Fruit fly (Drosophila melanogaster) whole organism, embryonic: ENCODE data around the gene CG10347.
A peak's percentile ranks its signal among the peaks of the same experiment; 100 is the strongest.

ENCODE experiments used
- CG10979 ChIP-seq: fragments of 200-800 bp; sonication (Bioruptor generic); optimal IDR thresholded peaks from 2 replicates; lab custom pipeline; 2018; ENCODE audit warnings: missing biosample characterization, mild to moderate bottlenecking, missing genetic modification characterization, moderate library complexity
- CG14441 ChIP-seq: fragments of 200-800 bp; sonication (Bioruptor generic); IDR thresholded peaks from 2 replicates; pipeline ENCODE4 v1.3.6; 2022; ENCODE audit warnings: missing biosample characterization, missing genetic modification characterization
- CG14860 ChIP-seq: fragments of 200-800 bp; sonication (Bioruptor generic); IDR thresholded peaks from 3 replicates; pipeline ENCODE4 v1.3.6; 2022; ENCODE audit warnings: missing biosample characterization, missing genetic modification characterization; ENCODE audit not compliant: partially characterized antibody
- CG17912 ChIP-seq: fragments of 200-800 bp; sonication (Bioruptor generic); optimal IDR thresholded peaks from 2 replicates; lab custom pipeline; 2018; ENCODE audit warnings: missing biosample characterization, mild to moderate bottlenecking, missing genetic modification characterization
- CG2116 ChIP-seq: fragments of 200-800 bp; sonication (Bioruptor generic); optimal IDR thresholded peaks from 3 replicates; lab custom pipeline; 2018; ENCODE audit warnings: missing biosample characterization, mild to moderate bottlenecking, missing genetic modification characterization
- CG2678 ChIP-seq: fragments of 200-800 bp; sonication (Bioruptor generic); optimal IDR thresholded peaks from 3 replicates; lab custom pipeline; 2019; ENCODE audit warnings: missing biosample characterization, mild to moderate bottlenecking, missing genetic modification characterization, moderate library complexity
- CG32767 ChIP-seq: fragments of 200-800 bp; sonication (Bioruptor generic); IDR thresholded peaks from 2 replicates; pipeline ENCODE4 v1.3.6; 2022; ENCODE audit warnings: missing biosample characterization, missing genetic modification characterization
- CG3726 ChIP-seq: fragments of 200-800 bp; sonication (Bioruptor generic); IDR thresholded peaks from 3 replicates; pipeline ENCODE4, ENCODE4 v1.3.6; 2022; ENCODE audit warnings: missing biosample characterization, missing genetic modification characterization
- CG3838 ChIP-seq: fragments of 200-800 bp; sonication (Bioruptor generic); optimal IDR thresholded peaks from 3 replicates; lab custom pipeline; 2016; ENCODE audit warnings: missing biosample characterization, missing genetic modification characterization
- CG4820 ChIP-seq: fragments of 200-800 bp; sonication (Bioruptor generic); optimal IDR thresholded peaks from 3 replicates; lab custom pipeline; 2016; ENCODE audit warnings: missing biosample characterization, missing genetic modification characterization
- CG9609 ChIP-seq: fragments of 200-800 bp; sonication (Bioruptor generic); optimal IDR thresholded peaks from 3 replicates; lab custom pipeline; 2016; ENCODE audit warnings: missing biosample characterization, missing genetic modification characterization
- CG9797 ChIP-seq: fragments of 200-800 bp; sonication (Bioruptor generic); optimal IDR thresholded peaks from 3 replicates; lab custom pipeline; 2018; ENCODE audit warnings: missing biosample characterization, mild to moderate bottlenecking, missing genetic modification characterization
- Dad ChIP-seq: fragments of 200-800 bp; sonication (Bioruptor generic); optimal IDR thresholded peaks from 3 replicates; lab custom pipeline; 2016; ENCODE audit warnings: missing biosample characterization, missing genetic modification characterization
- Deaf1 ChIP-seq: fragments of 200-800 bp; optimal IDR thresholded peaks from 3 replicates; lab custom pipeline; 2019; ENCODE audit warnings: missing biosample characterization, mild to moderate bottlenecking, missing genetic modification characterization, moderate library complexity
- Dip3 ChIP-seq: fragments of 200-800 bp; sonication (Bioruptor generic); optimal IDR thresholded peaks from 3 replicates; lab custom pipeline; 2016; ENCODE audit warnings: missing biosample characterization, missing genetic modification characterization
- Dp ChIP-seq: fragments of 200-800 bp; sonication (Bioruptor generic); optimal IDR thresholded peaks from 2 replicates; lab custom pipeline; 2018; ENCODE audit warnings: missing biosample characterization, mild to moderate bottlenecking, missing genetic modification characterization, moderate library complexity
- Dref ChIP-seq: fragments of 200-800 bp; sonication (Bioruptor generic); IDR thresholded peaks from 2 replicates; pipeline ENCODE4 v1.3.6; 2022; ENCODE audit warnings: missing biosample characterization, missing genetic modification characterization
- Drgx ChIP-seq: fragments of 200-800 bp; sonication (Bioruptor generic); IDR thresholded peaks from 2 replicates; pipeline ENCODE4 v1.3.6; 2022; ENCODE audit warnings: missing biosample characterization, missing genetic modification characterization
- Ets97D ChIP-seq: fragments of 200-800 bp; sonication (Bioruptor generic); optimal IDR thresholded peaks from 3 replicates; lab custom pipeline; 2016; ENCODE audit warnings: missing biosample characterization, missing genetic modification characterization
- Fer1 ChIP-seq: fragments of 200-800 bp; sonication (Bioruptor generic); optimal IDR thresholded peaks from 2 replicates; lab custom pipeline; 2017; ENCODE audit warnings: missing biosample characterization, mild to moderate bottlenecking, missing genetic modification characterization
- HHEX ChIP-seq: fragments of 200-800 bp; sonication (Bioruptor generic); optimal IDR thresholded peaks from 3 replicates; lab custom pipeline; 2017; ENCODE audit warnings: missing biosample characterization, mild to moderate bottlenecking, missing genetic modification characterization, missing genetic modification reagents
- Hand ChIP-seq: fragments of 200-800 bp; sonication (Bioruptor generic); optimal IDR thresholded peaks from 2 replicates; lab custom pipeline; 2017; ENCODE audit warnings: mild to moderate bottlenecking, missing biosample characterization, missing genetic modification reagents, missing genetic modification characterization
- Hmr ChIP-seq: fragments of 200-800 bp; sonication (Bioruptor generic); optimal IDR thresholded peaks from 3 replicates; lab custom pipeline; 2017; ENCODE audit warnings: mild to moderate bottlenecking, missing biosample characterization, missing genetic modification reagents, missing genetic modification characterization
- Jarid2 ChIP-seq: fragments of 200-800 bp; sonication (Bioruptor generic); optimal IDR thresholded peaks from 3 replicates; lab custom pipeline; 2017; ENCODE audit warnings: mild to moderate bottlenecking, missing biosample characterization, missing genetic modification reagents, missing genetic modification characterization
- Mrtf ChIP-seq: fragments of 200-800 bp; sonication (Bioruptor generic); IDR thresholded peaks from 3 replicates; pipeline ENCODE4 v1.3.6; 2022; ENCODE audit warnings: missing biosample characterization, missing genetic modification characterization
- NFAT ChIP-seq: fragments of 200-800 bp; sonication (Bioruptor generic); IDR thresholded peaks from 2 replicates; pipeline ENCODE4 v1.3.6; 2022; ENCODE audit warnings: missing biosample characterization, missing genetic modification characterization
- Nf-YC ChIP-seq: fragments of 200-800 bp; optimal IDR thresholded peaks from 3 replicates; lab custom pipeline; 2019; ENCODE audit warnings: missing biosample characterization, mild to moderate bottlenecking, missing genetic modification characterization, moderate library complexity
- Sry-δ ChIP-seq: fragments of 200-800 bp; sonication (Bioruptor generic); optimal IDR thresholded peaks from 2 replicates; lab custom pipeline; 2016; ENCODE audit warnings: missing biosample characterization, missing genetic modification characterization
- Trl ChIP-seq, 3 experiments: fragments of >200 bp in 2 of 3; fragments of 200-800 bp in 1 of 3; sonication (Bioruptor generic) in 1 of 3; optimal IDR thresholded peaks; 2 replicates in 1 of 3; 3 replicates in 2 of 3; lab custom pipeline; 2016 to 2017; ENCODE audit warnings: missing biosample characterization in 1 of 3, missing genetic modification characterization in 1 of 3
- bab2 ChIP-seq: fragments of 200-800 bp; sonication (Bioruptor generic); optimal IDR thresholded peaks from 2 replicates; lab custom pipeline; 2016; ENCODE audit warnings: missing biosample characterization, missing genetic modification characterization
- bbx ChIP-seq: fragments of 200-800 bp; sonication (Bioruptor generic); IDR thresholded peaks from 2 replicates; pipeline ENCODE4 v1.3.6; 2022; ENCODE audit warnings: missing biosample characterization, missing genetic modification characterization; ENCODE audit not compliant: partially characterized antibody
- chinmo ChIP-seq: fragments of 200-800 bp; sonication (Bioruptor generic); IDR thresholded peaks from 4 replicates; pipeline ENCODE4 v1.3.6; 2022; ENCODE audit warnings: missing biosample characterization, missing genetic modification characterization; ENCODE audit not compliant: partially characterized antibody
- dysf ChIP-seq: fragments of 200-800 bp; sonication (Bioruptor generic); IDR thresholded peaks from 3 replicates; pipeline ENCODE4 v1.3.6; 2022; ENCODE audit warnings: missing biosample characterization, missing genetic modification characterization
- ewg ChIP-seq: fragments of 200-800 bp; sonication (Bioruptor generic); optimal IDR thresholded peaks from 3 replicates; lab custom pipeline; 2017; ENCODE audit warnings: mild to moderate bottlenecking, missing biosample characterization, missing genetic modification reagents, missing genetic modification characterization
- gce ChIP-seq: fragments of 200-800 bp; sonication (Bioruptor generic); IDR thresholded peaks from 3 replicates; pipeline ENCODE4 v1.3.6; 2022; ENCODE audit warnings: missing biosample characterization, missing genetic modification characterization
- gro ChIP-seq: fragments of 200-800 bp; sonication (Bioruptor generic); optimal IDR thresholded peaks from 2 replicates; lab custom pipeline; 2016; ENCODE audit warnings: missing biosample characterization, missing genetic modification characterization
- jigr1 ChIP-seq: fragments of 200-800 bp; sonication (Bioruptor generic); IDR thresholded peaks from 3 replicates; pipeline ENCODE4 v1.3.6; 2022; ENCODE audit warnings: missing biosample characterization, missing genetic modification characterization
- kay ChIP-seq: fragments of 200-800 bp; sonication (Bioruptor generic); optimal IDR thresholded peaks from 2 replicates; lab custom pipeline; 2016; ENCODE audit warnings: missing biosample characterization, missing genetic modification characterization
- lilli ChIP-seq: fragments of 200-800 bp; sonication (Bioruptor generic); optimal IDR thresholded peaks from 3 replicates; lab custom pipeline; 2016; ENCODE audit warnings: missing biosample characterization, missing genetic modification characterization
- odd ChIP-seq: fragments of 200-800 bp; sonication (Bioruptor generic); optimal IDR thresholded peaks from 2 replicates; lab custom pipeline; 2017; ENCODE audit warnings: missing biosample characterization, mild to moderate bottlenecking, missing genetic modification characterization
- phol ChIP-seq: fragments of 200-800 bp; sonication (Bioruptor generic); optimal IDR thresholded peaks from 3 replicates; lab custom pipeline; 2018; ENCODE audit warnings: missing biosample characterization, mild to moderate bottlenecking, missing genetic modification characterization, moderate library complexity
- pnt ChIP-seq: fragments of 200-800 bp; sonication (Bioruptor generic); optimal IDR thresholded peaks from 3 replicates; lab custom pipeline; 2016; ENCODE audit warnings: missing biosample characterization, missing genetic modification characterization
- shn ChIP-seq: fragments of 200-800 bp; sonication (Bioruptor generic); optimal IDR thresholded peaks from 3 replicates; lab custom pipeline; 2016; ENCODE audit warnings: missing biosample characterization, missing genetic modification characterization
- slbo ChIP-seq: fragments of 200-800 bp; sonication (Bioruptor generic); IDR thresholded peaks from 2 replicates; pipeline ENCODE4 v1.3.6; 2022; ENCODE audit warnings: missing biosample characterization, missing genetic modification characterization
- ssp ChIP-seq: fragments of 200-800 bp; sonication (Bioruptor generic); IDR thresholded peaks from 2 replicates; pipeline ENCODE4 v1.3.6; 2022; ENCODE audit warnings: missing biosample characterization, missing genetic modification characterization
- tgo ChIP-seq: fragments of 200-800 bp; sonication (Bioruptor generic); IDR thresholded peaks from 3 replicates; pipeline ENCODE4 v1.3.6; 2022; ENCODE audit warnings: missing biosample characterization, missing genetic modification characterization
- tna ChIP-seq: fragments of 200-800 bp; sonication (Bioruptor generic); IDR thresholded peaks from 2 replicates; pipeline ENCODE4 v1.3.6; 2022; ENCODE audit warnings: missing biosample characterization, missing genetic modification characterization; ENCODE audit not compliant: partially characterized antibody
- trh ChIP-seq: fragments of 200-800 bp; sonication (Bioruptor generic); optimal IDR thresholded peaks from 2 replicates; lab custom pipeline; 2016; ENCODE audit warnings: missing biosample characterization, missing genetic modification characterization
- wdn ChIP-seq: fragments of 200-800 bp; sonication (Bioruptor generic); IDR thresholded peaks from 2 replicates; pipeline ENCODE4 v1.3.6; 2022; ENCODE audit warnings: missing biosample characterization, missing genetic modification characterization
- zen2 ChIP-seq: fragments of 200-800 bp; sonication (Bioruptor generic); IDR thresholded peaks from 3 replicates; pipeline ENCODE4 v1.3.6; 2022; ENCODE audit warnings: missing biosample characterization, missing genetic modification characterization; ENCODE audit not compliant: partially characterized antibody

CG10347 gene

DNA sequence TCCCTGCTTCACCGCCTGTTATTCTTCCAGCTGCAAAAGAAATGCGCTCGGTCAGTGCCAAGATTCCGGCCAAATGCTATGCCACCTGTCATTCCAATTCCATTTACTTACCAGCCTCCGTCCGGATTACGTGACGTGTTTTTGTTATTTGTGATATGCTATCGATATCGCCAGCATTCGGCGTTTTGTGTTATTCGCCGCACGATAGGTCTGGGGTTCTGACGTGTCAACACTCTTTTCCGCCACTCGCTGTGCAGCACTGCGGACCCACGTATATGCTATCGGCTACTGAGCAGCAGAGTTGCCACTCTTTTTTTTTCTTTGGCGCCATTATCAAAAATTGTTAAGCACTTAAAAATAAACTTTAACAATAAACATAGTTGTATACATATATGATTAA is 2.4 kb downstream of the CG10347 start, which contains the start of gene p24-1 (continued):
- TF ChIP-seq chinmo (GFP tag; lab: Robert Waterston, UW) (peak; percentile 90; the same call in 2 of the 4 replicates), Ets97D (GFP tag; lab: Kevin White, UChicago) (peak; percentile 89), zen2 (GFP tag; lab: Robert Waterston, UW) (peak; percentile 60; the same call in 1 of the 3 replicates), CG9797 (peak; percentile 53), Dip3 (GFP tag; lab: Kevin White, UChicago) (peak; percentile 42), CG2116 (peak; percentile 90), CG9609 (GFP tag; lab: Kevin White, UChicago) (peak; percentile 64), CG2678 (tag; lab: Kevin White, UChicago) (peak; percentile 20), ssp (GFP tag; lab: Robert Waterston, UW) (peak; percentile 23; the same call in 1 of the 2 replicates), Sry-δ (GFP tag; lab: Kevin White, UChicago) (peak; percentile 87), pnt (peak; percentile 8), slbo (peak; percentile 81), CG32767 (GFP tag; lab: Robert Waterston, UW) (no peak), Dad (GFP tag; lab: Kevin White, UChicago) (peak; percentile 52), CG14441 (GFP tag; lab: Robert Waterston, UW) (no peak), Deaf1 (tag; lab: Kevin White, UChicago) (peak; percentile 18), Nf-YC (tag; lab: Kevin White, UChicago) (peak; percentile 56), ewg (GFP tag; lab: Kevin White, UChicago) (no peak), dysf (peak; percentile 37; the same call in 2 of the 3 replicates), tgo (no peak; the same call in 2 of the 3 replicates), CG3838 (GFP tag; lab: Kevin White, UChicago) (no peak), tna (GFP tag; lab: Robert Waterston, UW) (peak; percentile 78), Drgx (GFP tag; lab: Robert Waterston, UW) (no peak), CG3726 (GFP tag; lab: Robert Waterston, UW) (no peak), CG4820 (GFP tag; lab: Kevin White, UChicago) (peak; percentile 13), Trl (optimal IDR thresholded peaks at IDR 0.05; lab: Kevin White, UChicago) (no peak), Trl (GFP tag; optimal IDR thresholded peaks at IDR 0.05; lab: Kevin White, UChicago) (peak; percentile 53), shn (GFP tag; lab: Kevin White, UChicago) (peak; percentile 40), Jarid2 (no peak), CG10979 (tag; lab: Kevin White, UChicago) (peak; percentile 14), HHEX (peak; percentile 25), gro (GFP tag; lab: Kevin White, UChicago) (peak; percentile 50), phol (peak; percentile 64), Hand (GFP tag; lab: Kevin White, UChicago) (no peak), jigr1 (no peak), Fer1 (peak; percentile 53), gce (GFP tag; lab: Robert Waterston, UW) (no peak), NFAT (GFP tag; lab: Robert Waterston, UW) (peak; percentile 81), bab2 (peak; percentile 11), CG14860 (peak; percentile 74), CG17912 (GFP tag; lab: Kevin White, UChicago) (peak; percentile 15), kay (GFP tag; lab: Kevin White, UChicago) (peak; percentile 48), Hmr (GFP tag; lab: Kevin White, UChicago) (peak; percentile 50), bbx (GFP tag; lab: Robert Waterston, UW) (peak; percentile 93), trh (no peak), Dref (GFP tag; lab: Robert Waterston, UW) (peak; percentile 90), lilli (peak; percentile 67), odd (GFP tag; lab: Kevin White, UChicago) (peak; percentile 38), wdn (0 out of 2 replicates have a peak, but pooled peaks have one; percentile 32), Mrtf (GFP tag; lab: Robert Waterston, UW) (peak; percentile 36; the same call in 1 of the 3 replicates), Dp (GFP tag; lab: Kevin White, UChicago) (peak; percentile 93)
